Fruit fly (Drosophila melanogaster): ENCODE measurements around the gene CG8997.

dm6 chr2L:13811323-13811722 is 33.8 kb downstream of the CG8997 start, which contains the start of the genes Adat1 and CG16865:
- no peak for TF ChIP-seq esn (GFP tag; optimal IDR thresholded peaks at IDR 0.05)
- TF ChIP-seq Blimp-1 (GFP tag; optimal IDR thresholded peaks at IDR 0.05) = no peak
- no peak for TF ChIP-seq CG10669 (GFP tag; optimal IDR thresholded peaks at IDR 0.05)
- TF ChIP-seq Ets21C (GFP tag; optimal IDR thresholded peaks at IDR 0.05) = no peak
- TF ChIP-seq CG8632 (GFP tag; optimal IDR thresholded peaks at IDR 0.05) = no peak
- TF ChIP-seq Sox14 (GFP tag; optimal IDR thresholded peaks at IDR 0.05) = no peak

All from whole organism, prepupa.